Fruit fly (Drosophila melanogaster) whole organism, larva: Measurements from ENCODE around the gene CG43147.

Experiments
- noc ChIP-seq: fragments of 200-800 bp; sonication (Bioruptor generic); optimal IDR thresholded peaks from 3 replicates; lab custom pipeline; 2019; ENCODE audit warnings: missing biosample characterization, mild to moderate bottlenecking, missing genetic modification characterization, moderate library complexity

CG43147 gene

DNA sequence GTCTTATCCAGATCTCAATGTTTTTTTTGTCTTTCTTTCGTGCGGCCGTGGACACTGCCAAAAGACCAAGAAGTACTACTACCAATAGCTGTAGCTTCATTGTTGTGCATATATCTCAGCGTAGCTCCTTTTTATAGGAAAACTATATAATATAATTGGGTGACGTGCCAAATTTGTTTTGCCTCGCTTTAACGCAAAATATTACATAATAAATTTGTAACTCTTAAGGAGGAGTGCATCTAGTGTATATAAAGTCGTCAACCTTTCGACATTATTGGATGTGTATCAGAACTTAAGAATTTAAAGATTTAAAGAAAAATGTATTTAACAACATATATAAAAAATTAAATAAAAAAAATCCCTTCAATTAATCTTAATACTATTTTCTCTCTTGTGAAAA is at the start of gene CG43147:
Gene CG43147 (minus strand): TSS at position 101 of the 400 bp plus-strand sequence.
- TF ChIP-seq noc (tag; lab: Kevin White, UChicago), result no peak

DNA sequence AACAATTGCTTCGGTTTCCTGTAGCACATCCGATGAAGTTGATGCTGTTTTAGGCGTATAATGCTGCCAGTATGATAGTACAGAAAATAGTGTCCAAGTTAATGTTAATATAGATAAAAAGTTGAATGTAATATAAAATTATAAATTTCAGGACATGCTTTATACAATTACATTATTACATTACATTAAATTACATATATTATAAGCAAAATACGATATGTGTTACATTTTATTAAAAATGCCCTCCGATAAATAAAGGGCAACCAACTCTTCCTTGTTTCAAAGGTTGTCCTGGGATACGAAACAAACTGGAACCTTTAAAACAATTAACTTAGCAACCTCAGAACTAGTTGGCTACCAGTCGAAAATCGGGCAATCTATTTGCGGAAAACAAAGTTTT is 48.8 kb upstream of the CG43147 start, which contains the start of gene CG17687:
Gene CG17687 (plus strand): TSS at position 301 of the 400 bp plus-strand sequence.
- TF ChIP-seq noc (tag; lab: Kevin White, UChicago), result no peak

DNA sequence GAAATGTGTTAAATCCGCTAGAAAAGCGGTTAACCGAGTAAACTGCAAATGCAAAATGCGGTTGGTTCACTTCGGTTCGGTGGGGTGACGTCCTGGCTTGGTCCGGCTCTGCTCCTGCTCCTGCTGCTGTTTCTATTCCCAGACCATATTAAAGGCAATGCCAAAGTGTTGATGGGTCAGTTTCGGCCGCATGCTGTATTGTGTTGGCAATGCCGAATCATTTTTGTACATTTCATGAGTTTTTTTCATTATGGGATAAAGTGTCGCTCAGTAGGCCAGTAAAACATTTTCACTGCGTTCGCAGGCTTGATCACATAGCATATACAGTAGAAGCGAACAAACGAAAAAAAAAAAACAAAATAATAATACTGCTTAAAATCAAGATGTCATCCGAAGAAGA is 28.9 kb upstream of the CG43147 start, which contains the start of gene CG14113:
Gene CG14113 (plus strand): TSS at position 301 of the 400 bp plus-strand sequence.
- TF ChIP-seq noc (tag; lab: Kevin White, UChicago), result no peak

DNA sequence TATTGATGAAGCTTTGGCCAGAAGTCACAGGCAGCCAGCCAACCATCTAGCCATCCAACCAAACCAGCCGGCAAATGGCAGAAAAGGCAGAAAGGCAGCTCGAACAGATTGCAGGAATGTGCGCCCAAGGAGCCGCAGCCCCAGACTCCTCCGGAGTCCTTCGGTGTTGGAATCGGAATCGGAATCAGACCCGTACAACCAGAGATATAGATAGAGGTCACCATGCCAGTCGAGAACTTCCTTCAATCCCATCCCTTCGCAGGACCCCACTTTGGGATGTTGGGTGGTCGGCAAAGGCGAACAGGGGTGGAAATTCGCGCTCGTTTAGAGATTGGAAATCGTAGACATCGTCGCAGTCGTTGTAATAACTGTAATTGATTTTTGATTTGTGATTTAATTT is 12.3 kb upstream of the CG43147 start:
- no peak for TF ChIP-seq noc (tag; lab: Kevin White, UChicago)

DNA sequence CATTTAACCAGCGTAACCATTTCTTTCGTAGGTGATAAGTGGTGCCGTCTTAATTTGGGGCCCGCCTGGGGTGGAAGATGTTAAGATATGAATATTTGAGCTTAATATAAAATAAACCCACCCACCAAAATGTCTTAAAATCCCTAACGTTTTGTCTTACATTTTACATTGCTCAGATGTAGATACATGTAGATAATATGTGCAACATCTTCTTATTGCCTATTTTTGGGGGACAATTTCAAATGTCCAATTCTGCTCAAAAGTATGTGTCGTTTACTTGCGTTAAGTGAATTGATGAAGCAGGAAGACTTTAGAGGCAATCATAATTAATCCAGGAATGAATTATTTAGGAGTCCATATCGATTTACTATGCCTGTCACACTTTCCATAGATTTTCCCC is 1.8 kb upstream of the CG43147 start:
- TF ChIP-seq noc (tag; lab: Kevin White, UChicago), result no peak

DNA sequence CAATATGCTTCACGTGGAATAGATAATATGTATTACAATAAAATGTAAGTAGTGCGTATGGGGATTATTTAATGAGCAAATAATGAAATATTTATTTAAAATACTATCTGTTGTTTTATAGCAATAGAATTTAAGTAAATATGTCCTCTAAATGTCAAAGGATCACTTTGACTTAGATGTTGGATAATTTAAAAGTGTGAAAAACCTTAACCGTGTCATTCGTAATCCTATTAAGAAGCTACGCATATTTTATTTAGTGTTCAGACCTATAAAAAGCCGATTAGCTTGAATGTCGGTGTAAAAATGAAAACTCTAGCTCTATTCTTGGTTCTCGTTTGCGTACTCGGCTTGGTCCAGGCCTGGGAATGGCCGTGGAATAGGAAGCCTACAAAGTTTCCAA is 1.4 kb upstream of the CG43147 start, which contains the start of gene SP:
Gene SP (plus strand): TSS at position 301 of the 400 bp plus-strand sequence.
- no peak for TF ChIP-seq noc (tag; lab: Kevin White, UChicago)

DNA sequence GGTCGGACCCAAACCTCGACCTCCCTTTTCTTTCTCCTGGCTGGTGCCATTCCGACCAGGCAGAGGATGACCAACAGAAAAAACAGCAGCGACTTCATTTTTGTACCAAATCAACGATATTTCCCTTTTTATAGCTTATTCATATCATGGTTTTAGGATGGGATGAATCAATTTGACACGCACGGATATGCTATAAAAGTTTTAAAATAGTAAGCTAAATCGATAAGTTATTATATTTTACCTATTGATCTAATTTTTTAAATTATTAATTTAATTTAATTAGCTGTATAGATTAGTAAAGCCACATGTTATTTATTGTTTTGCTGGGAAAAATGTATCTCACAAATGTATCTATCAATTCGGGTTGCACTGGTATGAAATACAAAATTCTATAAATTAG is 1.0 kb downstream of the CG43147 start, which contains the start of gene CG42481:
Gene CG42481 (minus strand): TSS at position 101 of the 400 bp plus-strand sequence.
- TF ChIP-seq noc (tag; lab: Kevin White, UChicago), result no peak

DNA sequence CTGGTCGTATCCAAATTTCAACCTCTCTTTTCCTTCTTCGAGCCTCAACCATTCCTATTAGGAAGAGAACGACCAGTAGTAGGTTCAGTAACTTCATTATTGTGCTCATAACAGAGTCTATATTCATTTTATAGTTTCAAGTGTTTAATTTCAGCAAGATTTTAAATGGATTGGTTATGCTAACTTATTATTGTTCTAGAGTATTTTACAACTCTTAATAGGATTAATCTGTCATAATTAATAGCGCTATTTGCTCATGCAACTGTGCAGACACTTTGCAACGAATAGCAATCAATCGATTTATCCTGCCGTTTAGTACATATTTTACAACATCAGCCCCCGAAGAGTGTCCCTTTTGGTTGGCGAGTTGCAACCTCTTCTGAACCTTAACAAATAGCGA is 3.2 kb downstream of the CG43147 start, which contains the start of gene Sfp70A4:
Gene Sfp70A4 (minus strand): TSS at position 101 of the 400 bp plus-strand sequence.
- no peak for TF ChIP-seq noc (tag; lab: Kevin White, UChicago)

DNA sequence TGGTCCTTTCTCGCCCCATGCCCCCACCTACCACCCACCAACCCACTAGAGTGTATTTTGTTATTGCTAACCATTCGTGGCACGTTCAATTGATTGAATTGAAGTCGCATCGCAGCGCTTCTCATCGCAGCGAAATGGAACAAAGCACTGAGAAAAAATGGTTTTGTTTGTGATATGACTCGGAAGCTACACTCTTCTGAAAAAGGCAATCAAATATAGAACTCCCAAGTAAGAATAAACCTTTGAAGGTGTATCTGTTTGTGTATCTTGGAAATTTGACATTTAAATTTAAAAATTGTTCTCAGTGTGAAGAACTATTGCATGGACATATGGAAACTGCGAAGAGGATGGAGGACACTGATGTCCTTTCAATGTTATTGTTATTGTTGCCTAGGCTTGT is 4.3 kb downstream of the CG43147 start:
- no peak for TF ChIP-seq noc (tag; lab: Kevin White, UChicago)

DNA sequence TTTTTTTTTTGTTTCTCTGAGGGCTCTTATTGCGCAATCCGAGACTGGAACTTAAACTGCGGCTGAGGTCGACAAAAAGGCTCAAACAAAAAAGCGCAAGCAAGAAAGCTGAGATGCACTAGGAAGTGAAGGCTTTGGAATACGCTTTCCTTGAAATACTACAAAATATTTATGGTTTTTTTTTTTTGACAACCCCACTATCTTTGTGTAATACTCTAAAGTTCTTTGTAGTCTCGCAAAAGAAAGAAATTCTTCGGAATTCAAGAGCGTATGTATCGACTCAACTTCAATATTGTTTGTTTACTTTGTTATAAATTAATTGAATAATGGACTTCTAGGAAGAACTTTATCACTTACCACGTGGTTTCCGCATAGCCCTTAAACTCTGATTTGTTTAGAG is 11.8 kb downstream of the CG43147 start:
- no peak for TF ChIP-seq noc (tag; lab: Kevin White, UChicago)

DNA sequence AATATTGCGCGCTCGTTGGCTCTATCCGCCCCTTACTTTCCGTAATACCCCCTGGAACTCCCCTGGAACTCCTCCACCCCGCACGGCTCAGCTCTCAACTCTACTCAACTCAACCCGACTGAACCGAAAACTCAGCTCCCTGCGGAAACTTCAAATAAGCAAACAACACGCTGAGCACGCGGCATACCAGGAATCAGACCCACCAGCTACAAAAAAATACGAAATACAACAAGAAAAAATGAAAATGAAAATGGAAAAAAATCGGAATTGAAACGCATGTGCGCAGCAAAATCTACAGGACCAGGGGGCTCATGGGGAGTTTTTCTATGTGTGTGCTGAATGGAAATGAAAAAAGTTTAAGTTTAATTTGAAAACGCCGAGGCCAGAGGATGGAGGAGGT is 13.3 kb downstream of the CG43147 start:
- no peak for TF ChIP-seq noc (tag; lab: Kevin White, UChicago)

DNA sequence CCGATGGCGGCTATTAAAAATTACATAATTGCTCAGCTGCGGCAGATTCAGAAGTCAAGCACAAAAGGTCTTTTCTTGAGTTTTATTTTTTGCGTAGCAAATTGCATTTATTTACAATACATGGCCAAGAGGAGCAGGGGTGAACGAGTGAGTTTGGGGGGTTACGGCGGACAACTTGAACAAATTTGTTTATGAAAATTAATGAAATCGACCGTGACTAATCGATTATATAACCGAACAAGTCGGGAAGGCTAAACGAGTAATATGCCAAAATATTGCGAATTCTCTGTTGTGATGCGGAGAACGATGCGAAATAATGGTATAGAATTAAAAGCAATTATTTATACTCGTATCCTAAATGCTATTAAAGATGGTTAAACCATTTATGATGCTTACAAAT is 15.6 kb downstream of the CG43147 start:
- TF ChIP-seq noc (tag; lab: Kevin White, UChicago), result no peak

DNA sequence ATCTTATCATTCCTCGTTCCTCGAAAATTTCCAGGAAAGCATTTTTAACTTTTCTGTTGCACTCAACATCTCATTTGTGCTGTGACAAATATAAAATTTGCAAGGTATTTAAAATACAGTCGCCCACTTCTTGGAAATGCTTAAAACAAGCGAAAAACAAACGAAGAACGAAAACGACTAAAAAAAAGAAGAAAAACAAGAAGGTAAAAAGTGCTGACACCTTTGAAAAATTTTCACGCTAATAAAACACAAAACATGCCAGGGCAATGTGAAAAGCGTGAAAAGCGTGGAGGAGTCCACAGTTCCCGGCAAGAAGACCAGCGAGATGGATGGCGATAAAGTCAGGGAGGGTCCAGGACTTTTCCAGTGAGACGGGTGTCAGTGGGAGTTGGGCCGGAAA is 17.9 kb downstream of the CG43147 start:
- no peak for TF ChIP-seq noc (tag; lab: Kevin White, UChicago)

DNA sequence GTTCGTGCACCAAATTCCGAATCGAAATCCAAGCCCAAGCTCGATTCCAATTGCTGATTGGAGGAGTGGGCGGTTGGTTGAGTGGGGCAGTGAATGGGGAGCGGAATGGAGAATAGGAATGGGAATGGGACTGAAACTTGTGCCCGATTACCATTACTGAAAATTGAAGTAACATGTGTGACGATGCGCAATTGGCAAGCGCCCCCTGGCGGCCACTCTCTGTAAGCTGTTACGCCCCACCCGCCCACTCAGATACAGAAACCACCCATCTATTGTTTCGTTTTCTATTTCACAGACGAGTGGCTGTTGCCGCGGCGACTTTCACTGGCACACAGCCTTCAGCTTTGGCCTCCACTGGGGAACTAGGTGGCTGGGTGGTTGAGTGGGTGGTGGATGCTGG is 28.7 kb downstream of the CG43147 start:
- no peak for TF ChIP-seq noc (tag; lab: Kevin White, UChicago)

DNA sequence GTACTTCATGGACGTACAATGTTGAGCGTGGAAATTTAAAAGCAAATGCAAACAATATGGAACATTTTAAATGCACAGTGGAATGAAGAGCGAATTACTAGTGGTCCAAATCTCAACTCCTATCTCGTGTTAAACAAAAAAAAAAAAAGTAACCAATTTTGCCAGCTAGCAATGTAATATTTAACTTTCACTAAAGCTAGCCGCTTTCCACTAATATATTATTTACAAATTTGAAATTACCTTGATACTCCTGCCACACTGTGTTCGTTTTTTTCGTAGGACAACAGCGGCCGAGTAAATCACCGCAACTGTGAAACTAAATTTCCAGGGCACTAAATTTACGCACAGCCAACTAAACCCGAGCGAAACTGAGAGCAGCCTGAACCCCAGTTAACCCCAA is 32.1 kb downstream of the CG43147 start:
- no peak for TF ChIP-seq noc (tag; lab: Kevin White, UChicago)

DNA sequence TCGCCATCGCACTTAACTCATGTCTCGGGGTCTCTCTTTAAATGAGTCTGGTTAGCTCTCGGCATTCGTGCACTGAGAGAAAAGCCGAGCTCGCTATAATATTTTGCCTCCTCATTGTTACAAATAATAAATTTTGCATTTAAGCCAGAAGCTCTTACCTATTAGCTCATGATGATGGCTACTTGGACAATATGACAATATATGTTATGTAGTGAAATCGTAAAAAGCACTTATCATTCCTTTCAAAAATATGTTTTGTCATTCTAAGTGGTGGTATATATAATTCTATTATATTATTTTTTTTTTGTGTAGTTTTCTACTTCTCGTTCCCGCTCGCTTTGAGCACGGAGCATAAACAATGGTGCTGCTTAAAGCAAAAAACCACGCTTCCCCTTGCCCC is 32.7 kb downstream of the CG43147 start:
- TF ChIP-seq noc (tag; lab: Kevin White, UChicago), result no peak

DNA sequence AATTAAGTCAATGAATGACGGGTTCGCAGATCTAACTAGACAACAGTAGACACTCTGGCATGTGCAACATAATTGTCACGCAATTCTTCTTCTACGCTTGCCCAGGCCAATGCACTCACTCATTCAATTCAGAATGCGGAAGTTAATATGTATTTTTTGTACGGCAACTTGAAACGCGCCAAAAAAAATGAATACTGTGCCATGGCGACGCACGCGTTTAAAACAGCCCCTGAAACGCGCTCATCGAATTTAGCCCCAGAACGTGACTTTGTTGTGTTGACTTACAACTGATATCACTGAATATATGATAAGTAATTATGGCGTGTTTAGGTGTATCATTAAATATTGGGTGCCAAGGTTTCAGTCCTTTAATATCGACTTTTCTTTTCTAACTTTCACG is 33.9 kb downstream of the CG43147 start:
- TF ChIP-seq noc (tag; lab: Kevin White, UChicago), result no peak

DNA sequence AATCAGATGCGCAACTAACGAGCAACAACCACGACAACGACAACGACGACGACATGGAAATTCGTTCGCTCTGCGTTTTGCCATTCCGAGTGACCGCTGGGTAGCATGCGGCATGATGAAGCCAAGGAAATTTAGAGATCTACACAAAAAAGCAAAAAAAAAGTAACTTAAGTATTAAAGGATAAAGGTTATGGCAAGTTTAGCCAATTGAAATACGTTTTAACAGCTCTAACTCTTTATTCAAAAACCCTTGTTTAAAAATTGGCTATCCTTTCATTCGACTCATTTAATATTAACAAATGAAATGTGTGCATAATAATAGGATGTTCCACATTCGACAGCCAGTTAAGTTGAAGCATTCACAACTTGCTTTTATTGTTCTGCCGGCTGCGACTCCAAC is 36.2 kb downstream of the CG43147 start:
- no peak for TF ChIP-seq noc (tag; lab: Kevin White, UChicago)
